Fruit fly (Drosophila melanogaster): ENCODE results near the gene hng3.

DNA sequence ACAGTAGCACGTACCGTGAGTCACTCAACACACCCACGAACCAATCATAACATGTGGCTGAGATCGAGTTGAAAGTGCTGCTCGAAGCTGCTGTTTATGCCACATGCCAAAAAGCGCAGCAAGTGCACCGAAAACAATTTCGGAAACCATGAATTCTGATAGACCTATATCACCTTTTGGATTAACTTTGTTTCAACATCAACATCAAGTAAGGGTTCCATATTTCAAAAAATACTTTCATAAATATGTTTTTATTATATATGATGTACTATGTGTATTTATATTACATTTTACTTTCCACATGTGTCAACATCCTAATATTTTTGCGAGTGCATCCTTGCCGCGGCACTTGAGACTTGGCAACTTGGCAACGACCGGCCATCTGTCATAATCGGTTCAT, 20.9 kb upstream of the hng3 start:
- peak; percentile 3 for TF ChIP-seq lz (GFP tag; optimal IDR thresholded peaks at IDR 0.05)
- TF ChIP-seq CG6276 (GFP tag; optimal IDR thresholded peaks at IDR 0.05), result peak; percentile 41
- peak; percentile 68 for TF ChIP-seq Ets96B (tag; optimal IDR thresholded peaks at IDR 0.05)
- peak; percentile 42 for TF ChIP-seq CG10631 (GFP tag; optimal IDR thresholded peaks at IDR 0.05)
- peak; percentile 45; the same call in 1 of the 3 replicates for TF ChIP-seq eg (GFP tag; IDR thresholded peaks at IDR 0.05)
- TF ChIP-seq CG15336 (GFP tag; IDR thresholded peaks at IDR 0.05), result peak; percentile 71
- peak in 1 of 2 experiments; percentile 59 for TF ChIP-seq ss (GFP tag; optimal IDR thresholded peaks at IDR 0.05)
- TF ChIP-seq Hr4 (GFP tag; optimal IDR thresholded peaks at IDR 0.05), result peak; percentile 53
- no peak for TF ChIP-seq Lpt (GFP tag; optimal IDR thresholded peaks at IDR 0.05)
- TF ChIP-seq Eip75B (GFP tag; optimal IDR thresholded peaks at IDR 0.05), result no peak
- TF ChIP-seq dac (GFP tag; optimal IDR thresholded peaks at IDR 0.05), result no peak
- TF ChIP-seq CG10669 (GFP tag; optimal IDR thresholded peaks at IDR 0.05), result peak; percentile 54

Data from whole organism, prepupa.